Worm (Caenorhabditis elegans) whole organism, L4 larva: ENCODE results near the gene F23D12.2.
"Not testable (repeated sequence)": the region's sequence is repeated elsewhere in the genome, so short reads cannot be mapped to it uniquely, and the experiment has no call there.

Experiments used
- F26F4.8 ChIP-seq: fragments of 200-800 bp; sonication (Bioruptor generic); conservative IDR thresholded peaks from 2 replicates; pipeline ENCODE4 v1.3.6; 2022; ENCODE audit warnings: missing genetic modification characterization, missing compliant biosample characterization
- lin-39 ChIP-seq: fragments of 150-350 bp; optimal IDR thresholded peaks from 2 replicates; lab custom pipeline; 2014; ENCODE audit warnings: missing biosample characterization, missing genetic modification reagents, missing genetic modification characterization
- mdl-1 ChIP-seq, 2 experiments: fragments of 150-350 bp in 1 of 2; sonication (generic microtip) in 1 of 2; optimal IDR thresholded peaks; 2 replicates each; lab custom pipeline; 2014 to 2017; ENCODE audit warnings: missing biosample characterization in 2 of 2, missing genetic modification characterization in 2 of 2
- nhr-237 ChIP-seq: sonication (generic microtip); optimal IDR thresholded peaks from 2 replicates; lab custom pipeline; 2017; ENCODE audit warnings: missing biosample characterization, missing genetic modification characterization
- nhr-77 ChIP-seq: fragments of 150-350 bp; optimal IDR thresholded peaks from 2 replicates; lab custom pipeline; 2014; ENCODE audit warnings: missing biosample characterization, missing genetic modification characterization
- unc-130 ChIP-seq: sonication (generic microtip); optimal IDR thresholded peaks from 2 replicates; lab custom pipeline; 2016; ENCODE audit warnings: missing genetic modification reagents, missing genetic modification characterization, missing compliant biosample characterization

- TF ChIP-seq lin-39; unc-130 (GFP tag; lab: Kevin White, UChicago); nhr-237 (tag; lab: Kevin White, UChicago); nhr-77 (tag; lab: Kevin White, UChicago); F26F4.8; mdl-1 (tag; optimal IDR thresholded peaks at IDR 0.05; lab: Kevin White, UChicago): not testable (repeated sequence)
Observed at ce11 chrX:14386670-14387069, 34.7 kb downstream of the F23D12.2 start.
